Fruit fly (Drosophila melanogaster) whole organism, prepupa: Measurements from ENCODE around the gene CG15824.

Source experiments
- CG10669 ChIP-seq: fragments of 200-800 bp; sonication (Bioruptor generic); optimal IDR thresholded peaks from 3 replicates; lab custom pipeline; 2018; ENCODE audit warnings: missing biosample characterization, mild to moderate bottlenecking, missing genetic modification characterization, moderate library complexity
- CG11294 ChIP-seq: fragments of 200-800 bp; sonication (Bioruptor generic); IDR thresholded peaks from 2 replicates; pipeline ENCODE4 v1.3.6; 2022; ENCODE audit warnings: missing biosample characterization, missing genetic modification characterization
- CG11762 ChIP-seq: fragments of 200-800 bp; sonication (Bioruptor generic); optimal IDR thresholded peaks from 3 replicates; lab custom pipeline; 2016; ENCODE audit warnings: missing biosample characterization, missing genetic modification characterization; ENCODE audit not compliant: insufficient read depth
- CG11902 ChIP-seq: fragments of 200-800 bp; sonication (Bioruptor generic); optimal IDR thresholded peaks from 3 replicates; lab custom pipeline; 2016; ENCODE audit warnings: missing biosample characterization, missing genetic modification characterization
- CG15336 ChIP-seq: fragments of 200-800 bp; sonication (Bioruptor generic); IDR thresholded peaks from 2 replicates; pipeline ENCODE4 v1.3.6; 2022; ENCODE audit warnings: missing biosample characterization, missing genetic modification characterization
- CG16779 ChIP-seq: fragments of 200-800 bp; sonication (Bioruptor generic); optimal IDR thresholded peaks from 3 replicates; lab custom pipeline; 2017; ENCODE audit warnings: missing biosample characterization, mild to moderate bottlenecking, missing genetic modification characterization
- CG32006 ChIP-seq: fragments of 200-800 bp; sonication (Bioruptor generic); optimal IDR thresholded peaks from 3 replicates; lab custom pipeline; 2017; ENCODE audit warnings: missing biosample characterization, mild to moderate bottlenecking, missing genetic modification characterization
- CG34406 ChIP-seq: fragments of 200-800 bp; sonication (Bioruptor generic); optimal IDR thresholded peaks from 3 replicates; lab custom pipeline; 2016; ENCODE audit warnings: missing biosample characterization, missing genetic modification characterization
- CG4318 ChIP-seq: fragments of 200-800 bp; sonication (Bioruptor generic); optimal IDR thresholded peaks from 3 replicates; lab custom pipeline; 2017; ENCODE audit warnings: missing biosample characterization, mild to moderate bottlenecking, missing genetic modification characterization
- CG6163 ChIP-seq: fragments of 200-800 bp; sonication (Bioruptor generic); IDR thresholded peaks from 3 replicates; pipeline ENCODE4 v1.3.6; 2022; ENCODE audit warnings: missing biosample characterization, missing genetic modification characterization
- CG6276 ChIP-seq: fragments of 200-800 bp; sonication (Bioruptor generic); optimal IDR thresholded peaks from 2 replicates; lab custom pipeline; 2017; ENCODE audit warnings: missing biosample characterization, mild to moderate bottlenecking, missing genetic modification characterization
- CG6792 ChIP-seq: fragments of 200-800 bp; sonication (Bioruptor generic); optimal IDR thresholded peaks from 3 replicates; lab custom pipeline; 2016; ENCODE audit warnings: missing biosample characterization, missing genetic modification characterization
- CG6808 ChIP-seq: fragments of 200-800 bp; sonication (Bioruptor generic); optimal IDR thresholded peaks from 3 replicates; lab custom pipeline; 2017; ENCODE audit warnings: missing biosample characterization, missing genetic modification characterization, mild to moderate bottlenecking, moderate library complexity, missing genetic modification reagents
- CG6854 ChIP-seq: fragments of 200-800 bp; sonication (Bioruptor generic); optimal IDR thresholded peaks from 2 replicates; lab custom pipeline; 2017; ENCODE audit warnings: missing biosample characterization, mild to moderate bottlenecking, missing genetic modification characterization
- CG7368 ChIP-seq: fragments of 200-800 bp; sonication (Bioruptor generic); optimal IDR thresholded peaks from 3 replicates; lab custom pipeline; 2016; ENCODE audit warnings: missing biosample characterization, missing genetic modification characterization
- CG8119 ChIP-seq: fragments of 200-800 bp; sonication (Bioruptor generic); IDR thresholded peaks from 3 replicates; pipeline ENCODE4 v1.3.6; 2022; ENCODE audit warnings: missing biosample characterization, missing genetic modification characterization
- CG8632 ChIP-seq: fragments of 200-800 bp; sonication (Bioruptor generic); optimal IDR thresholded peaks from 3 replicates; lab custom pipeline; 2016; ENCODE audit warnings: missing biosample characterization, missing genetic modification characterization
- CG9139 ChIP-seq: fragments of 200-800 bp; sonication (Bioruptor generic); optimal IDR thresholded peaks from 3 replicates; lab custom pipeline; 2017; ENCODE audit warnings: missing biosample characterization, mild to moderate bottlenecking, missing genetic modification characterization
- Eip78C ChIP-seq: fragments of 200-800 bp; sonication (Bioruptor generic); peaks from one replicate; lab custom pipeline; 2016; ENCODE audit warnings: missing biosample characterization, missing genetic modification characterization
- Eip93F ChIP-seq: fragments of 200-800 bp; sonication (Bioruptor generic); optimal IDR thresholded peaks from 2 replicates; lab custom pipeline; 2016; ENCODE audit warnings: missing biosample characterization, mild to moderate bottlenecking, missing genetic modification characterization
- Ets21C ChIP-seq: fragments of 200-800 bp; sonication (Bioruptor generic); optimal IDR thresholded peaks from 3 replicates; lab custom pipeline; 2016; ENCODE audit warnings: missing biosample characterization, missing genetic modification characterization
- Ets96B ChIP-seq: fragments of 200-800 bp; optimal IDR thresholded peaks from 2 replicates; lab custom pipeline; 2019; ENCODE audit warnings: missing biosample characterization, mild to moderate bottlenecking, missing genetic modification characterization, moderate library complexity
- Hr38 ChIP-seq: sonication (Bioruptor generic); optimal IDR thresholded peaks from 2 replicates; lab custom pipeline; 2016; ENCODE audit warnings: missing biosample characterization, missing genetic modification characterization
- Hr39 ChIP-seq: fragments of 200-800 bp; sonication (Bioruptor generic); optimal IDR thresholded peaks from 2 replicates; lab custom pipeline; 2016; ENCODE audit warnings: missing biosample characterization, missing genetic modification characterization
- Hr4 ChIP-seq: fragments of 200-800 bp; sonication (Bioruptor generic); optimal IDR thresholded peaks from 3 replicates; lab custom pipeline; 2016; ENCODE audit warnings: missing biosample characterization, missing genetic modification characterization
- Smox ChIP-seq: fragments of 200-800 bp; sonication (Bioruptor generic); optimal IDR thresholded peaks from 3 replicates; lab custom pipeline; 2016; ENCODE audit warnings: missing biosample characterization, missing genetic modification characterization
- Sox102F ChIP-seq: fragments of 200-800 bp; sonication (Bioruptor generic); optimal IDR thresholded peaks from 2 replicates; lab custom pipeline; 2016; ENCODE audit warnings: missing biosample characterization, mild to moderate bottlenecking, missing genetic modification characterization
- achi ChIP-seq: fragments of 200-800 bp; sonication (Bioruptor generic); optimal IDR thresholded peaks from 3 replicates; lab custom pipeline; 2016; ENCODE audit warnings: missing biosample characterization, missing genetic modification characterization
- acj6 ChIP-seq: fragments of 200-800 bp; sonication (Bioruptor generic); optimal IDR thresholded peaks from 3 replicates; lab custom pipeline; 2016; ENCODE audit warnings: missing biosample characterization, missing genetic modification characterization
- cyc ChIP-seq: fragments of 200-800 bp; sonication (Bioruptor generic); optimal IDR thresholded peaks from 3 replicates; lab custom pipeline; 2016; ENCODE audit warnings: missing biosample characterization, missing genetic modification characterization
- eg ChIP-seq: fragments of 200-800 bp; sonication (Bioruptor generic); IDR thresholded peaks from 3 replicates; pipeline ENCODE4 v1.3.6; 2022; ENCODE audit warnings: missing biosample characterization, missing genetic modification characterization
- esn ChIP-seq: fragments of 200-800 bp; sonication (Bioruptor generic); optimal IDR thresholded peaks from 2 replicates; lab custom pipeline; 2016; ENCODE audit warnings: missing biosample characterization, mild to moderate bottlenecking, missing genetic modification characterization, moderate library complexity
- fd59A ChIP-seq: fragments of 200-800 bp; sonication (Bioruptor generic); optimal IDR thresholded peaks from 2 replicates; lab custom pipeline; 2017; ENCODE audit warnings: missing biosample characterization, mild to moderate bottlenecking, missing genetic modification characterization, missing genetic modification reagents
- fd85E ChIP-seq: fragments of 200-800 bp; sonication (Bioruptor generic); optimal IDR thresholded peaks from 3 replicates; lab custom pipeline; 2016; ENCODE audit warnings: missing biosample characterization, missing genetic modification characterization
- net ChIP-seq: fragments of 200-800 bp; sonication (Bioruptor generic); optimal IDR thresholded peaks from 3 replicates; lab custom pipeline; 2016; ENCODE audit warnings: missing biosample characterization, missing genetic modification characterization
- pdm3 ChIP-seq: fragments of 200-800 bp; sonication (Bioruptor generic); optimal IDR thresholded peaks from 3 replicates; lab custom pipeline; 2016; ENCODE audit warnings: missing biosample characterization, missing genetic modification characterization
- salr ChIP-seq, 2 experiments: fragments of 200-800 bp; sonication (Bioruptor generic); optimal IDR thresholded peaks; 3 replicates each; lab custom pipeline; 2016 to 2018; ENCODE audit warnings: missing biosample characterization in 2 of 2, missing genetic modification characterization in 2 of 2, mild to moderate bottlenecking in 1 of 2
- ss ChIP-seq, 2 experiments: fragments of 200-800 bp; sonication (Bioruptor generic); optimal IDR thresholded peaks; 2 replicates in 1 of 2; 3 replicates in 1 of 2; lab custom pipeline; 2017 to 2018; ENCODE audit warnings: mild to moderate bottlenecking in 2 of 2, missing biosample characterization in 2 of 2, missing genetic modification characterization in 2 of 2, moderate library complexity in 1 of 2
- topi ChIP-seq: fragments of 200-800 bp; sonication (Bioruptor generic); optimal IDR thresholded peaks from 3 replicates; lab custom pipeline; 2016; ENCODE audit warnings: missing biosample characterization, missing genetic modification characterization

CG15824 gene

DNA sequence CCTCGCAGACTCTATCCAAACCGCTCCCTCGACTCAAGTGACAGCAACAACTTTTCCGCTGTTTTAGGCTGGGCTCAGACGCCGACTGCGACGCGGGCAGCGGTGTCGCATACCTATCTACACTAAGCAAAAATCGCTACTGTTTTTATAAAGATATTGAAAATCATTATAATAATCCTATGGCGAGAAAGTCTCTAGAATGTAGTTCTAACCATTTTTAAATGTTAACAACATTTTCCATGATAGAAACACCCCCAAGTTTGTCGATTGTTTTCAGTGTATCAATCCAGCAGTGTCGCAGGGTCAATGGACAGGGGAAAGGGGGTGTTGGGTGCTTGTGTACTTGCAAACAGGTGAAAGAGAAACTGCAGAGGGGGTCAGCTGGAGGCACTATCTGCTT is 19.1 kb downstream of the CG15824 start (continued):
- TF ChIP-seq CG4318 (GFP tag; lab: Kevin White, UChicago) = peak; percentile 95
- TF ChIP-seq CG8119 (GFP tag; lab: Robert Waterston, UW) = peak; percentile 98
- TF ChIP-seq CG15336 (GFP tag; lab: Robert Waterston, UW) = peak; percentile 98
- TF ChIP-seq net = peak; percentile 98
- TF ChIP-seq Ets96B (tag; lab: Kevin White, UChicago) = peak; percentile 93
- peak; percentile 96 for TF ChIP-seq Sox102F (GFP tag; lab: Kevin White, UChicago)
- TF ChIP-seq CG6854 (GFP tag; lab: Kevin White, UChicago) = peak; percentile 88
- peak; percentile 93 for TF ChIP-seq Eip93F (GFP tag; lab: Kevin White, UChicago)
- peak; percentile 97 for TF ChIP-seq topi (GFP tag; lab: Kevin White, UChicago)
- peak; percentile 99 for TF ChIP-seq CG6163
- peak; percentile 99 for TF ChIP-seq Eip78C (GFP tag; lab: Kevin White, UChicago)
- peak; percentile 98 for TF ChIP-seq eg (GFP tag; lab: Robert Waterston, UW)
- peak; percentile 93 for TF ChIP-seq CG16779
- peak; percentile 97 for TF ChIP-seq CG11902 (GFP tag; lab: Kevin White, UChicago)
- peak; percentile 72 for TF ChIP-seq Hr38 (GFP tag; lab: Kevin White, UChicago)
- peak; percentile 98 for TF ChIP-seq Hr4 (GFP tag; lab: Kevin White, UChicago)
- TF ChIP-seq CG10669 (GFP tag; lab: Kevin White, UChicago) = peak; percentile 93
- peak; percentile 98 for TF ChIP-seq pdm3 (GFP tag; lab: Kevin White, UChicago)
- TF ChIP-seq CG34406 = peak; percentile 97
- peak; percentile 94 for TF ChIP-seq CG11762 (GFP tag; lab: Kevin White, UChicago)
- peak; percentile 94 for TF ChIP-seq Ets21C (GFP tag; lab: Kevin White, UChicago)
- TF ChIP-seq fd59A (GFP tag; lab: Kevin White, UChicago) = peak; percentile 92
- peak; percentile 92 for TF ChIP-seq CG6808 (GFP tag; lab: Kevin White, UChicago)
- TF ChIP-seq salr (GFP tag; optimal IDR thresholded peaks at IDR 0.05; lab: Kevin White, UChicago) = peak; percentile 93 to 95
- peak; percentile 94 for TF ChIP-seq CG11294 (GFP tag; lab: Robert Waterston, UW)
- TF ChIP-seq Hr39 (GFP tag; lab: Kevin White, UChicago) = peak; percentile 97
- peak; percentile 96 for TF ChIP-seq Smox (GFP tag; lab: Kevin White, UChicago)
- peak; percentile 95 for TF ChIP-seq CG6276 (GFP tag; lab: Kevin White, UChicago)
- peak; percentile 97 for TF ChIP-seq achi (GFP tag; lab: Kevin White, UChicago)
- peak; percentile 98 for TF ChIP-seq acj6 (GFP tag; lab: Kevin White, UChicago)
- peak; percentile 90 for TF ChIP-seq fd85E

DNA sequence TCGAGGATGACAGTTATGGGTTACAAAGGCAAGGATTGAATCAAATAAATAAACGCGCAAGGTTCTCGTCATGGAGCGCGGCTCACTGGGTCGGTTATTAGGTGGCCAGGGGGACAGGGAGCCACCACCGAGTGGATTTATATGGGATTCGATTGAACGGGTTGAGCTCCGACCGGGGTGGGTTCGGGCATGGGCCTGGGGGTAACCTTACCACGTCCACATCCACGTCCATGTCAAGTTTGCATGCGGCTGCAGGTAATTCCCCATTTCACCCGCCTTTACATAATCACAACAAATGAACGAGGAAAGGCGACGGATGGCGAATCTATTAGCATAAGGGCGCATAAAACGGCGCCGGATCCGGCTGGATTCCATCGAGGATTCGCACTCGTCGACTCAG is 25.0 kb downstream of the CG15824 start, which contains the start of gene CG13950:
Gene CG13950 (plus strand): TSS at position 301 of the 400 bp plus-strand sequence.
- TF ChIP-seq cyc (GFP tag; lab: Kevin White, UChicago) = no peak
- no peak for TF ChIP-seq CG7368 (GFP tag; lab: Kevin White, UChicago)
- TF ChIP-seq Smox (GFP tag; lab: Kevin White, UChicago) = no peak
- no peak for TF ChIP-seq CG8632
- no peak for TF ChIP-seq Ets96B (tag; lab: Kevin White, UChicago)
- TF ChIP-seq CG6792 (GFP tag; lab: Kevin White, UChicago) = no peak
- no peak for TF ChIP-seq ss (GFP tag; optimal IDR thresholded peaks at IDR 0.05; lab: Kevin White, UChicago)
- TF ChIP-seq CG9139 (GFP tag; lab: Kevin White, UChicago) = no peak
- no peak for TF ChIP-seq CG11902 (GFP tag; lab: Kevin White, UChicago)
- TF ChIP-seq Sox102F (GFP tag; lab: Kevin White, UChicago) = no peak
- no peak for TF ChIP-seq CG6808 (GFP tag; lab: Kevin White, UChicago)
- TF ChIP-seq esn (GFP tag; lab: Kevin White, UChicago) = no peak
- no peak for TF ChIP-seq CG34406
- no peak for TF ChIP-seq net
- TF ChIP-seq Eip93F (GFP tag; lab: Kevin White, UChicago) = no peak
- no peak for TF ChIP-seq CG32006 (GFP tag; lab: Kevin White, UChicago)
